Fruit fly (Drosophila melanogaster): ENCODE results near the gene CG7800.

- no peak for TF ChIP-seq tj (GFP tag; optimal IDR thresholded peaks at IDR 0.05)
- TF ChIP-seq CG33017 (tag; optimal IDR thresholded peaks at IDR 0.05) = no peak
- TF ChIP-seq Mnt (GFP tag; optimal IDR thresholded peaks at IDR 0.05) = no peak
- TF ChIP-seq pad (GFP tag; optimal IDR thresholded peaks at IDR 0.05) = no peak
- no peak for TF ChIP-seq CG14711 (tag; optimal IDR thresholded peaks at IDR 0.05)
- TF ChIP-seq kay (GFP tag; ENCODE audit: borderline replicate concordance) = no peak
- no peak for TF ChIP-seq cic (GFP tag; optimal IDR thresholded peaks at IDR 0.05)
- no peak for TF ChIP-seq Crg-1 (GFP tag; optimal IDR thresholded peaks at IDR 0.05)
- no peak for TF ChIP-seq ovo (GFP tag; optimal IDR thresholded peaks at IDR 0.05)
Measured at dm6 chr3R:8207276-8207654, 10.5 kb upstream of the CG7800 start.

Data from whole organism, adult.